Fruit fly (Drosophila melanogaster): ENCODE measurements around the gene CG10587.

Gene CG10587

DNA sequence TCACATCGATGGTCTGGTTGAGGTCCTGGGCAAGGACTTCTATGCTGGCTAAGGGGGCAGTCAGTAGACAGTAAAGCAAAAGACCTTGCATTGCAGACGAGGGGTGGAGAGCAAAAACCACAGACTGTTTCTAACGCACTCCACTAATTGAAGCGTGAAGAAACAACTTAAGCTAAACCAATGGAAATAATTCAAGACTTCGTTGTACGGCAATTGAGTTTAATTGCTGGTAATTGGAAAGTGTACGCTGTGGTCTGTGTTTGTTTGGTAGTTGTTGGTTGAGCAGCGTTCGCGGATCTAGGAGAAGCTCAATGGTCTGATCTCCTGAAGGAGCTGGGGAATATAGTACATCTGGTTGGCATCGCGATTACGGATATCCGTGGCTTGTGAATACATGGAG is at the start of gene CG10587:
Gene CG10587 (minus strand): TSS at position 101 of the 400 bp plus-strand sequence.
- TF ChIP-seq pad (GFP tag; optimal IDR thresholded peaks at IDR 0.05) (no peak), Clk (GFP tag; optimal IDR thresholded peaks at IDR 0.05) (no peak), CG7045 (GFP tag; optimal IDR thresholded peaks at IDR 0.05) (no peak), CG33017 (tag; optimal IDR thresholded peaks at IDR 0.05) (no peak)

DNA sequence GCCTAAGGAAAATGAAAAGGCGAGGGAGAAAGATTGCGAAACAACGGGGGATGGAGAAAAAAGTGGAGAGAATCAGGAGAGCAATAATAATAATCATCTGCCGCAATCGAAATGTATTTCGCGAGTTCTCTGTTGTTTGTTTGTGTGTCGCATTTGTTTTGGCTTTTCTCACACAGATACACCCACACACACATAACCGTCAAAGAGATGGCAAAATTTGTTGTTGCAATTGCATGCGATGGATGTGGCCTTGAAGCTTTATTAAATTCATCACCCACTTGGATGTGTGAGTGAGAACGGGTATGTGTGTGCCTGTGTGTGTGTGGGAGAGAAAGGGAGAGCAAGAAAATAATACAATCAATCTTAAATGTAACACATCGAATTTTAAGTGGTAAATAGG is 49.3 kb upstream of the CG10587 start:
- TF ChIP-seq cic (GFP tag; optimal IDR thresholded peaks at IDR 0.05) (peak; percentile 52), Hr96 (GFP tag; optimal IDR thresholded peaks at IDR 0.05) (no peak), CG7045 (GFP tag; optimal IDR thresholded peaks at IDR 0.05) (no peak), kay (GFP tag; ENCODE audit: borderline replicate concordance) (peak; percentile 97), CG5204 (GFP tag; optimal IDR thresholded peaks at IDR 0.05) (no peak)

dm6 chr3L:21010846-21011607 is 48.7 kb upstream of the CG10587 start:
- TF ChIP-seq tj (GFP tag; optimal IDR thresholded peaks at IDR 0.05): peak; percentile 31
- TF ChIP-seq pad (GFP tag; optimal IDR thresholded peaks at IDR 0.05): peak; percentile 30
- peak; percentile 32 for TF ChIP-seq CG14711 (tag; optimal IDR thresholded peaks at IDR 0.05)
- TF ChIP-seq CG7101 (tag; optimal IDR thresholded peaks at IDR 0.05): no peak
- TF ChIP-seq Hr96 (GFP tag; optimal IDR thresholded peaks at IDR 0.05): no peak
- TF ChIP-seq CG7045 (GFP tag; optimal IDR thresholded peaks at IDR 0.05): peak; percentile 10
- peak; percentile 0 for TF ChIP-seq cic (GFP tag; optimal IDR thresholded peaks at IDR 0.05)
- no peak for TF ChIP-seq kay (GFP tag; ENCODE audit: borderline replicate concordance)
- no peak for TF ChIP-seq toe (GFP tag; optimal IDR thresholded peaks at IDR 0.05)
- no peak for TF ChIP-seq Mnt (GFP tag; optimal IDR thresholded peaks at IDR 0.05)
- no peak for TF ChIP-seq ovo (GFP tag; optimal IDR thresholded peaks at IDR 0.05)
- TF ChIP-seq CG1620 (GFP tag; optimal IDR thresholded peaks at IDR 0.05): no peak
- no peak for TF ChIP-seq CG33017 (tag; optimal IDR thresholded peaks at IDR 0.05)
- TF ChIP-seq Clk (GFP tag; optimal IDR thresholded peaks at IDR 0.05): no peak
- TF ChIP-seq Crg-1 (GFP tag; optimal IDR thresholded peaks at IDR 0.05): peak; percentile 13
- no peak for TF ChIP-seq bab1 (GFP tag; optimal IDR thresholded peaks at IDR 0.05)
- TF ChIP-seq cnc (optimal IDR thresholded peaks at IDR 0.05): no peak
- TF ChIP-seq CG12768 (GFP tag; optimal IDR thresholded peaks at IDR 0.05): no peak
- TF ChIP-seq CG11617 (GFP tag; optimal IDR thresholded peaks at IDR 0.05): no peak
- TF ChIP-seq CG5204 (GFP tag; optimal IDR thresholded peaks at IDR 0.05): no peak

dm6 chr3L:21009405-21010120 is 47.2 kb upstream of the CG10587 start:
- no peak for TF ChIP-seq pad (GFP tag; optimal IDR thresholded peaks at IDR 0.05)
- no peak for TF ChIP-seq bab1 (GFP tag; optimal IDR thresholded peaks at IDR 0.05)
- TF ChIP-seq CG12768 (GFP tag; optimal IDR thresholded peaks at IDR 0.05): no peak
- peak; percentile 69 for TF ChIP-seq tj (GFP tag; optimal IDR thresholded peaks at IDR 0.05)
- TF ChIP-seq CG7045 (GFP tag; optimal IDR thresholded peaks at IDR 0.05): no peak
- TF ChIP-seq CG14711 (tag; optimal IDR thresholded peaks at IDR 0.05): peak; percentile 16

dm6 chr3L:21008899-21009298 is 46.5 kb upstream of the CG10587 start:
- TF ChIP-seq CG14711 (tag; optimal IDR thresholded peaks at IDR 0.05) (no peak), cic (GFP tag; optimal IDR thresholded peaks at IDR 0.05) (peak; percentile 50), tj (GFP tag; optimal IDR thresholded peaks at IDR 0.05) (peak; percentile 85), Mnt (GFP tag; optimal IDR thresholded peaks at IDR 0.05) (peak; percentile 95), ovo (GFP tag; optimal IDR thresholded peaks at IDR 0.05) (peak; percentile 7), CG33017 (tag; optimal IDR thresholded peaks at IDR 0.05) (peak; percentile 9), cnc (optimal IDR thresholded peaks at IDR 0.05) (peak in 1 of 2 experiments; percentile 53), bab1 (GFP tag; optimal IDR thresholded peaks at IDR 0.05) (no peak), CG7101 (tag; optimal IDR thresholded peaks at IDR 0.05) (no peak)

DNA sequence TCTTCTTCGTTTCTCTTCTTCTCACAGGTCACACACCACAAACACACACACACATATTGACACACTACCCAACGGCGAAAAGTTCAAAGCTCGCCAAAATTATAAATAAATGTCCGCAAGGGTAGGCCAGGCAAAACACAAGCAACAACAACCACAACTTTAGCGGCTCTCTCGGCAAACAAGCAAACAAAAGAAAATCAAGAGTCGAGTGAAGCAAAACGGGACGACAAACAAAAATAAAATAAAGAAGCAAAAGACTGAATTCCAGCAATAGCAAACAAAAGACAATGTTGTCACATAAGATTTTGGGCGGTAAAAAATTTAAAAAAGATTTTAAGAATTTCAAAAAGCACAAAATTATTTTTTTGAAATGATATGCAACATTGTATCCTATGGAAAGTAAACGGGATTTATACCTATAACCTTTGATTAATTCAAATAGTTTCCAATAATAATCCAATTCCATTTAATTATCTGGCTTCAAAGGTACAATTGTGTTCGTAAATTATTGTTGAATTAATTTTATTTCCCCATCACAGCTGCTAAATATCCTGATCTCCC is 46.0 kb upstream of the CG10587 start:
- TF ChIP-seq kay (GFP tag; ENCODE audit: borderline replicate concordance): peak; percentile 89
- no peak for TF ChIP-seq cnc (optimal IDR thresholded peaks at IDR 0.05)
